Worm (Caenorhabditis elegans) whole organism, mixed stage, embryonic: ENCODE data around the gene nhr-258.

Source experiments
- M03D4.4 ChIP-seq: sonication (generic microtip); optimal IDR thresholded peaks from 2 replicates; lab custom pipeline; 2017; ENCODE audit warnings: mild to moderate bottlenecking, missing genetic modification characterization, missing compliant biosample characterization
- bed-3 ChIP-seq: fragments of 200-800 bp; sonication (Bioruptor generic); optimal IDR thresholded peaks from 3 replicates; lab custom pipeline; 2018; ENCODE audit warnings: mild to moderate bottlenecking, missing genetic modification characterization, moderate library complexity, missing compliant biosample characterization
- blmp-1 ChIP-seq: fragments of 150-350 bp; optimal IDR thresholded peaks from 2 replicates; lab custom pipeline; 2014; ENCODE audit warnings: missing biosample characterization, missing genetic modification characterization
- ceh-43 ChIP-seq: fragments of 200-800 bp; sonication (Bioruptor generic); optimal IDR thresholded peaks from 2 replicates; lab custom pipeline; 2018; ENCODE audit warnings: mild to moderate bottlenecking, missing genetic modification characterization, moderate library complexity, missing compliant biosample characterization
- ceh-83 ChIP-seq: fragments of 200-800 bp; sonication (Bioruptor generic); optimal IDR thresholded peaks from 2 replicates; lab custom pipeline; 2018; ENCODE audit warnings: mild to moderate bottlenecking, missing genetic modification characterization, missing compliant biosample characterization
- ces-1 ChIP-seq: fragments of 150-350 bp; optimal IDR thresholded peaks from 2 replicates; lab custom pipeline; 2014; ENCODE audit warnings: missing biosample characterization, missing genetic modification reagents, missing genetic modification characterization
- cnd-1 ChIP-seq: fragments of 200-800 bp; sonication (Bioruptor generic); optimal IDR thresholded peaks from 2 replicates; lab custom pipeline; 2018; ENCODE audit warnings: mild to moderate bottlenecking, missing genetic modification characterization, missing compliant biosample characterization
- elt-1 ChIP-seq: sonication (generic microtip); optimal IDR thresholded peaks from 2 replicates; lab custom pipeline; 2017; ENCODE audit warnings: missing genetic modification characterization, mild to moderate bottlenecking, missing compliant biosample characterization, antibody characterized with exemption, moderate library complexity, borderline replicate concordance; ENCODE audit not compliant: insufficient read depth
- flh-1 ChIP-seq: fragments of 200-800 bp; sonication (Bioruptor generic); optimal IDR thresholded peaks from 2 replicates; lab custom pipeline; 2018; ENCODE audit warnings: mild to moderate bottlenecking, missing genetic modification characterization, moderate library complexity, missing compliant biosample characterization
- ham-2 ChIP-seq: fragments of 200-800 bp; sonication (Bioruptor generic); optimal IDR thresholded peaks from 2 replicates; lab custom pipeline; 2018; ENCODE audit warnings: mild to moderate bottlenecking, missing genetic modification characterization, missing compliant biosample characterization
- hlh-1 ChIP-seq: fragments of 150-350 bp; optimal IDR thresholded peaks from 2 replicates; lab custom pipeline; 2014; ENCODE audit warnings: missing biosample characterization, missing genetic modification reagents, missing genetic modification characterization
- lin-13 ChIP-seq: fragments of 150-350 bp; optimal IDR thresholded peaks from 2 replicates; lab custom pipeline; 2014; ENCODE audit warnings: missing biosample characterization, missing genetic modification characterization
- lin-32 ChIP-seq: fragments of 200-800 bp; sonication (Bioruptor generic); optimal IDR thresholded peaks from 2 replicates; lab custom pipeline; 2018; ENCODE audit warnings: mild to moderate bottlenecking, missing genetic modification characterization, missing compliant biosample characterization
- lsy-2 ChIP-seq: fragments of 150-350 bp; optimal IDR thresholded peaks from 2 replicates; lab custom pipeline; 2014; ENCODE audit warnings: missing biosample characterization, missing genetic modification characterization
- mab-5 ChIP-seq: fragments of 150-350 bp; optimal IDR thresholded peaks from 2 replicates; lab custom pipeline; 2014; ENCODE audit warnings: missing biosample characterization, missing genetic modification characterization
- mep-1 ChIP-seq: fragments of 150-350 bp; optimal IDR thresholded peaks from 2 replicates; lab custom pipeline; 2017; ENCODE audit warnings: missing biosample characterization, missing genetic modification reagents, missing genetic modification characterization, inconsistent platforms
- nhr-2 ChIP-seq: fragments of 150-350 bp; optimal IDR thresholded peaks from 2 replicates; lab custom pipeline; 2014; ENCODE audit warnings: missing biosample characterization, missing genetic modification characterization
- nhr-237 ChIP-seq: fragments of 150-350 bp; optimal IDR thresholded peaks from 2 replicates; lab custom pipeline; 2014; ENCODE audit warnings: missing biosample characterization, missing genetic modification characterization
- nhr-76 ChIP-seq: sonication (generic microtip); optimal IDR thresholded peaks from 2 replicates; lab custom pipeline; 2017; ENCODE audit warnings: missing biosample characterization, missing genetic modification characterization
- pha-4 ChIP-seq: fragments of 150-350 bp; optimal IDR thresholded peaks from 2 replicates; lab custom pipeline; 2018; ENCODE audit warnings: missing biosample characterization, missing genetic modification reagents, missing genetic modification characterization
- sem-2 ChIP-seq: fragments of 200-800 bp; sonication (Bioruptor generic); optimal IDR thresholded peaks from 2 replicates; lab custom pipeline; 2018; ENCODE audit warnings: mild to moderate bottlenecking, missing genetic modification characterization, missing compliant biosample characterization
- snpc-4 ChIP-seq: fragments of 150-350 bp; optimal IDR thresholded peaks from 2 replicates; lab custom pipeline; 2014; ENCODE audit warnings: missing biosample characterization, missing genetic modification characterization
- tbx-8 ChIP-seq: fragments of 200-800 bp; sonication (Bioruptor generic); optimal IDR thresholded peaks from 2 replicates; lab custom pipeline; 2018; ENCODE audit warnings: mild to moderate bottlenecking, missing genetic modification characterization, moderate library complexity, missing compliant biosample characterization
- unc-120 ChIP-seq: sonication (generic microtip); optimal IDR thresholded peaks from 2 replicates; lab custom pipeline; 2017; ENCODE audit warnings: missing genetic modification characterization, missing compliant biosample characterization; ENCODE audit not compliant: poor library complexity, severe bottlenecking
- unc-39 ChIP-seq: fragments of 150-350 bp; optimal IDR thresholded peaks from 2 replicates; lab custom pipeline; 2014; ENCODE audit warnings: missing biosample characterization, missing genetic modification characterization
- unc-62 ChIP-seq: fragments of 150-350 bp; optimal IDR thresholded peaks from 2 replicates; lab custom pipeline; 2014; ENCODE audit warnings: missing biosample characterization, missing genetic modification reagents, missing genetic modification characterization
- zip-8 ChIP-seq: fragments of 150-350 bp; optimal IDR thresholded peaks from 2 replicates; lab custom pipeline; 2014; ENCODE audit warnings: missing biosample characterization, missing genetic modification characterization
- ztf-11 ChIP-seq: fragments of 150-350 bp; optimal IDR thresholded peaks from 2 replicates; lab custom pipeline; 2014; ENCODE audit warnings: missing biosample characterization, missing genetic modification characterization

Gene nhr-258

ce11 chrIV:8028372-8028771 lies 16.4 kb upstream of the nhr-258 start:
- TF ChIP-seq snpc-4: no peak
- no peak for TF ChIP-seq nhr-76 (tag; lab: Kevin White, UChicago)
- TF ChIP-seq hlh-1 (tag; lab: Kevin White, UChicago): no peak
- no peak for TF ChIP-seq unc-62 (GFP tag; lab: Kevin White, UChicago)
- TF ChIP-seq ceh-43 (GFP tag; lab: Kevin White, UChicago): no peak
- TF ChIP-seq bed-3 (GFP tag; lab: Kevin White, UChicago): no peak
- TF ChIP-seq, all 35 proteins: peak for 0

ce11 chrIV:8029413-8029812 lies 15.3 kb upstream of the nhr-258 start, which contains the start of gene nhr-31:
Gene nhr-31 (minus strand): TSS chrIV:8029513.
- TF ChIP-seq ceh-83 (GFP tag; lab: Kevin White, UChicago) (no peak), elt-1 (tag; lab: Kevin White, UChicago) (no peak), unc-62 (GFP tag; lab: Kevin White, UChicago) (no peak), unc-120 (tag; lab: Kevin White, UChicago) (no peak), nhr-237 (tag; lab: Kevin White, UChicago) (no peak)

ce11 chrIV:8030099-8030498 lies 14.6 kb upstream of the nhr-258 start:
- TF ChIP-seq unc-120 (tag; lab: Kevin White, UChicago): no peak
- no peak for TF ChIP-seq tbx-8 (GFP tag; lab: Kevin White, UChicago)
- TF ChIP-seq lin-32 (GFP tag; lab: Kevin White, UChicago): no peak
- no peak for TF ChIP-seq blmp-1 (tag; lab: Kevin White, UChicago)
- TF ChIP-seq M03D4.4 (tag; lab: Kevin White, UChicago): no peak
- no peak for TF ChIP-seq elt-1 (tag; lab: Kevin White, UChicago)
- no peak for TF ChIP-seq ces-1 (GFP tag; lab: Kevin White, UChicago)
- TF ChIP-seq nhr-237 (tag; lab: Kevin White, UChicago): no peak
- no peak for TF ChIP-seq mab-5 (tag; lab: Kevin White, UChicago)
- TF ChIP-seq ztf-11: no peak
- no peak for TF ChIP-seq lsy-2 (tag; lab: Kevin White, UChicago)
- no peak for TF ChIP-seq pha-4 (tag; lab: Kevin White, UChicago)
- TF ChIP-seq mep-1 (tag; lab: Kevin White, UChicago): no peak
- TF ChIP-seq zip-8 (tag; lab: Kevin White, UChicago): no peak
- no peak for TF ChIP-seq sem-2 (GFP tag; lab: Kevin White, UChicago)
- TF ChIP-seq nhr-2 (tag; lab: Kevin White, UChicago): no peak
- TF ChIP-seq nhr-76 (tag; lab: Kevin White, UChicago): no peak
- TF ChIP-seq bed-3 (GFP tag; lab: Kevin White, UChicago): no peak
- TF ChIP-seq flh-1 (GFP tag; lab: Kevin White, UChicago): no peak
- no peak for TF ChIP-seq ceh-83 (GFP tag; lab: Kevin White, UChicago)

- TF ChIP-seq cnd-1 (no peak), nhr-237 (tag; lab: Kevin White, UChicago) (no peak), mep-1 (tag; lab: Kevin White, UChicago) (no peak), mab-5 (tag; lab: Kevin White, UChicago) (no peak), tbx-8 (GFP tag; lab: Kevin White, UChicago) (no peak), ceh-83 (GFP tag; lab: Kevin White, UChicago) (no peak), unc-39 (tag; lab: Kevin White, UChicago) (no peak)
- TF ChIP-seq, all 35 proteins: peak for 0
These were observed 12.4 kb upstream of the nhr-258 start for ce11 chrIV:8032135-8032915.

- TF ChIP-seq ham-2 (GFP tag; lab: Kevin White, UChicago): no peak
- no peak for TF ChIP-seq ceh-43 (GFP tag; lab: Kevin White, UChicago)
- no peak for TF ChIP-seq nhr-237 (tag; lab: Kevin White, UChicago)
- TF ChIP-seq mep-1 (tag; lab: Kevin White, UChicago): no peak
- TF ChIP-seq lin-13 (tag; lab: Kevin White, UChicago): no peak
- TF ChIP-seq ztf-11: no peak
- TF ChIP-seq flh-1 (GFP tag; lab: Kevin White, UChicago): no peak
- no peak for TF ChIP-seq elt-1 (tag; lab: Kevin White, UChicago)
- no peak for TF ChIP-seq sem-2 (GFP tag; lab: Kevin White, UChicago)
- TF ChIP-seq, all 35 proteins: peak for 0
These were observed 10.6 kb upstream of the nhr-258 start for ce11 chrIV:8034182-8034581.
